Worm (Caenorhabditis elegans) whole organism, midembryonic: ENCODE measurements around the gene C35A5.10.

ENCODE experiments used
- T22C8.4 ChIP-seq: fragments of 200-800 bp; sonication (Bioruptor generic); IDR thresholded peaks from 2 replicates; pipeline ENCODE4 v1.3.6; 2022; ENCODE audit warnings: missing genetic modification characterization, missing compliant biosample characterization
- cog-1 ChIP-seq: sonication (generic microtip); optimal IDR thresholded peaks from 2 replicates; lab custom pipeline; 2016; ENCODE audit warnings: missing genetic modification characterization, missing compliant biosample characterization
- flt-1 ChIP-seq: fragments of 200-800 bp; sonication (Bioruptor generic); IDR thresholded peaks from 2 replicates; pipeline ENCODE4 v1.3.6; 2022; ENCODE audit warnings: missing genetic modification characterization, missing compliant biosample characterization
- klf-2 ChIP-seq: fragments of 200-800 bp; sonication (Bioruptor generic); conservative IDR thresholded peaks from 2 replicates; pipeline ENCODE4 v1.3.6; 2022; ENCODE audit warnings: missing genetic modification reagents, missing genetic modification characterization, missing compliant biosample characterization
- med-1 ChIP-seq: sonication (generic microtip); optimal IDR thresholded peaks from 2 replicates; lab custom pipeline; 2017; ENCODE audit warnings: missing genetic modification characterization, mild to moderate bottlenecking, missing compliant biosample characterization, antibody characterized with exemption, missing genetic modification reagents; ENCODE audit not compliant: insufficient read depth
- ref-1 ChIP-seq: fragments of 200-800 bp; sonication (Bioruptor generic); conservative IDR thresholded peaks from 2 replicates; pipeline ENCODE4 v1.3.6; 2022; ENCODE audit warnings: missing genetic modification reagents, missing genetic modification characterization, missing compliant biosample characterization
- tab-1 ChIP-seq: fragments of 200-800 bp; sonication (Bioruptor generic); IDR thresholded peaks from 2 replicates; pipeline ENCODE4 v1.3.6; 2022; ENCODE audit warnings: missing genetic modification characterization, missing compliant biosample characterization
- ztf-23 ChIP-seq: fragments of 200-800 bp; sonication (Bioruptor generic); IDR thresholded peaks from 2 replicates; pipeline ENCODE4 v1.3.6; 2022; ENCODE audit warnings: missing genetic modification reagents, missing genetic modification characterization, missing compliant biosample characterization
- ztf-29 ChIP-seq: fragments of 200-800 bp; sonication (Bioruptor generic); IDR thresholded peaks from 2 replicates; pipeline ENCODE4 v1.3.6; 2022; ENCODE audit warnings: missing genetic modification reagents, missing genetic modification characterization, missing compliant biosample characterization

DNA sequence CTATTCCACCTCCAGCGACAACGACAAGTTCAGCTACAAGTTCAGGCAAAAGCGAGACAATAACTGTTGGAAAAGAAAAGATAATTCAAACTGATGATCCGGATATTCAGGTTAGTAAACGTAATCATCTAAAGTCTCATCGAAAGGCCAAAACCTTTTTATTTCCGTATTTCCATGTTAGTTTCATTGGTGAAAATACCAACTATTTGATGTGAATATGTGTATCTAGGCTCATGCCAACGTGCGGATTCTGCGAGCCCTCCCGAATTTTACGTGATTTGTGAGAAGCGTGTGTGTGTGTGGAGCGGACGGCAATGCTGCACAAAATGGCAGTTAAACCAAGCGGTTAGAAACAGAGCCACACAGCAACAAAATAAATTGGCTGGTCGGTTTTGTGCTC lies 33.0 kb upstream of the C35A5.10 start:
- TF ChIP-seq ref-1 (no peak), T22C8.4 (GFP tag; lab: Robert Waterston, UW) (no peak), ztf-23 (GFP tag; lab: Robert Waterston, UW) (no peak), med-1 (GFP tag; lab: Kevin White, UChicago) (no peak), flt-1 (GFP tag; lab: Robert Waterston, UW) (no peak), klf-2 (GFP tag; lab: Robert Waterston, UW) (no peak), cog-1 (no peak), ztf-29 (no peak), tab-1 (GFP tag; lab: Robert Waterston, UW) (no peak)
